Worm (Caenorhabditis elegans): Measurements from ENCODE around the gene pgp-13.

Gene pgp-13

ce11 chrX:12713014-12713413 lies 25.5 kb upstream of the pgp-13 start:
- TF ChIP-seq hlh-30 (tag; optimal IDR thresholded peaks at IDR 0.05; ENCODE audit: insufficient read depth), result no peak
- TF ChIP-seq T23F11.4 (GFP tag; optimal IDR thresholded peaks at IDR 0.05), result no peak
- no peak for TF ChIP-seq pha-2 (tag; optimal IDR thresholded peaks at IDR 0.05)
- TF ChIP-seq ref-2 (tag; optimal IDR thresholded peaks at IDR 0.05), result no peak
- no peak for TF ChIP-seq npax-4 (tag; optimal IDR thresholded peaks at IDR 0.05)
- TF ChIP-seq unc-42 (tag; optimal IDR thresholded peaks at IDR 0.05), result peak; percentile 57
- no peak for TF ChIP-seq Y22D7AL.16 (tag; optimal IDR thresholded peaks at IDR 0.05)

ce11 chrX:12721429-12721828 lies 17.1 kb upstream of the pgp-13 start:
- TF ChIP-seq dve-1 (tag; optimal IDR thresholded peaks at IDR 0.05), result no peak
- TF ChIP-seq hlh-6 (tag; optimal IDR thresholded peaks at IDR 0.05), result no peak
- TF ChIP-seq nfya-1 (tag; optimal IDR thresholded peaks at IDR 0.05), result no peak
- TF ChIP-seq pros-1 (tag; optimal IDR thresholded peaks at IDR 0.05), result no peak
- TF ChIP-seq nhr-11 (tag; optimal IDR thresholded peaks at IDR 0.05), result no peak
- no peak for TF ChIP-seq ceh-22 (tag; optimal IDR thresholded peaks at IDR 0.05)
- no peak for TF ChIP-seq syd-9 (tag; optimal IDR thresholded peaks at IDR 0.05)
- TF ChIP-seq gmeb-2 (tag; optimal IDR thresholded peaks at IDR 0.05), result no peak
- no peak for TF ChIP-seq ceh-45 (GFP tag; IDR thresholded peaks at IDR 0.05)
- TF ChIP-seq ceh-34 (tag; optimal IDR thresholded peaks at IDR 0.05), result no peak
- no peak for TF ChIP-seq fkh-6 (tag; optimal IDR thresholded peaks at IDR 0.05)

- TF ChIP-seq sdc-2 (tag; optimal IDR thresholded peaks at IDR 0.05), result no peak
- TF ChIP-seq tbx-7 (tag; optimal IDR thresholded peaks at IDR 0.05), result no peak
- no peak for TF ChIP-seq hlh-30 (tag; optimal IDR thresholded peaks at IDR 0.05; ENCODE audit: insufficient read depth)
- no peak for TF ChIP-seq pha-2 (tag; optimal IDR thresholded peaks at IDR 0.05)
- TF ChIP-seq ceh-2 (tag; optimal IDR thresholded peaks at IDR 0.05), result no peak
- no peak for TF ChIP-seq ceh-30 (tag; optimal IDR thresholded peaks at IDR 0.05)
Observed at ce11 chrX:12726129-12726528, 12.4 kb upstream of the pgp-13 start.

ce11 chrX:12730075-12730474 lies 8.5 kb upstream of the pgp-13 start:
- TF ChIP-seq sdc-2 (tag; optimal IDR thresholded peaks at IDR 0.05), result peak; percentile 96
- peak; percentile 11 for TF ChIP-seq elt-2 (tag; optimal IDR thresholded peaks at IDR 0.05)
- TF ChIP-seq pha-4 (tag; optimal IDR thresholded peaks at IDR 0.05), result no peak
- no peak for TF ChIP-seq tbx-7 (tag; optimal IDR thresholded peaks at IDR 0.05)

- no peak for TF ChIP-seq K02D7.2 (tag; optimal IDR thresholded peaks at IDR 0.05)
- no peak for TF ChIP-seq ahr-1 (tag; optimal IDR thresholded peaks at IDR 0.05)
- TF ChIP-seq Y22D7AL.16 (tag; optimal IDR thresholded peaks at IDR 0.05), result no peak
- no peak for TF ChIP-seq ceh-48 (tag; optimal IDR thresholded peaks at IDR 0.05)
- no peak for TF ChIP-seq pros-1 (tag; optimal IDR thresholded peaks at IDR 0.05)
- no peak for TF ChIP-seq ets-4 (tag; optimal IDR thresholded peaks at IDR 0.05)
- TF ChIP-seq hlh-15 (tag; optimal IDR thresholded peaks at IDR 0.05), result no peak
- no peak for TF ChIP-seq fkh-10 (GFP tag; optimal IDR thresholded peaks at IDR 0.05)
- no peak for TF ChIP-seq ceh-2 (tag; optimal IDR thresholded peaks at IDR 0.05)
- no peak for TF ChIP-seq eyg-1 (tag; optimal IDR thresholded peaks at IDR 0.05)
- no peak for TF ChIP-seq rnt-1 (tag; optimal IDR thresholded peaks at IDR 0.05)
- TF ChIP-seq gmeb-2 (tag; optimal IDR thresholded peaks at IDR 0.05), result no peak
- no peak for TF ChIP-seq ceh-31 (tag; optimal IDR thresholded peaks at IDR 0.05)
- no peak for TF ChIP-seq sox-4 (tag; optimal IDR thresholded peaks at IDR 0.05)
- no peak for TF ChIP-seq pha-4 (tag; optimal IDR thresholded peaks at IDR 0.05)
Observed at ce11 chrX:12731188-12731857, 7.2 kb upstream of the pgp-13 start, which contains the start of gene pgp-12. pgp-12 (plus strand) TSS chrX:12731807.
